Fruit fly (Drosophila melanogaster) whole organism, embryonic: Measurements from ENCODE around the gene CG4291.

ENCODE experiments used
- ATbp ChIP-seq: fragments of 200-800 bp; sonication (Bioruptor generic); optimal IDR thresholded peaks from 2 replicates; lab custom pipeline; 2017; ENCODE audit warnings: missing biosample characterization, mild to moderate bottlenecking, missing genetic modification characterization, missing genetic modification reagents
- Asciz ChIP-seq: fragments of 200-800 bp; sonication (Bioruptor generic); optimal IDR thresholded peaks from 2 replicates; lab custom pipeline; 2017; ENCODE audit warnings: missing biosample characterization, mild to moderate bottlenecking, missing genetic modification characterization, missing genetic modification reagents
- B-H1 ChIP-seq: fragments of 200-800 bp; sonication (Bioruptor generic); IDR thresholded peaks from 3 replicates; pipeline ENCODE4 v1.3.6; 2022; ENCODE audit warnings: missing biosample characterization, missing genetic modification characterization
- B-H2 ChIP-seq: fragments of 200-800 bp; sonication (Bioruptor generic); optimal IDR thresholded peaks from 2 replicates; lab custom pipeline; 2018; ENCODE audit warnings: missing biosample characterization, mild to moderate bottlenecking, missing genetic modification characterization
- CG10543 ChIP-seq: fragments of 200-800 bp; sonication (Bioruptor generic); optimal IDR thresholded peaks from 3 replicates; lab custom pipeline; 2017; ENCODE audit warnings: missing biosample characterization, mild to moderate bottlenecking, missing genetic modification characterization, moderate library complexity
- CG11456 ChIP-seq: fragments of 200-800 bp; sonication (Bioruptor generic); IDR thresholded peaks from 3 replicates; pipeline ENCODE4 v1.3.6; 2022; ENCODE audit warnings: missing biosample characterization, missing genetic modification characterization
- CG11696 ChIP-seq: fragments of 200-800 bp; sonication (Bioruptor generic); IDR thresholded peaks from 2 replicates; pipeline ENCODE4 v1.3.6; 2022; ENCODE audit warnings: missing biosample characterization, missing genetic modification characterization
- CG12071 ChIP-seq: fragments of 200-800 bp; sonication (Bioruptor generic); optimal IDR thresholded peaks from 3 replicates; lab custom pipeline; 2018; ENCODE audit warnings: missing biosample characterization, mild to moderate bottlenecking, missing genetic modification characterization
- CG12219 ChIP-seq: fragments of 200-800 bp; sonication (Bioruptor generic); optimal IDR thresholded peaks from 3 replicates; lab custom pipeline; 2018; ENCODE audit warnings: missing biosample characterization, mild to moderate bottlenecking, missing genetic modification characterization
- CG1233 ChIP-seq: fragments of 200-800 bp; sonication (Bioruptor generic); optimal IDR thresholded peaks from 4 replicates; lab custom pipeline; 2018; ENCODE audit warnings: missing biosample characterization, mild to moderate bottlenecking, missing genetic modification characterization
- CG13894 ChIP-seq: fragments of 200-800 bp; sonication (Bioruptor generic); optimal IDR thresholded peaks from 3 replicates; lab custom pipeline; 2018; ENCODE audit warnings: missing biosample characterization, mild to moderate bottlenecking, missing genetic modification characterization, moderate library complexity
- CG14014 ChIP-seq: fragments of 200-800 bp; sonication (Bioruptor generic); IDR thresholded peaks from 2 replicates; pipeline ENCODE4 v1.3.6; 2022; ENCODE audit warnings: missing biosample characterization, missing genetic modification characterization
- CG15514 ChIP-seq: fragments of 200-800 bp; sonication (Bioruptor generic); optimal IDR thresholded peaks from 3 replicates; lab custom pipeline; 2017; ENCODE audit warnings: missing biosample characterization, missing genetic modification characterization, mild to moderate bottlenecking, moderate library complexity, missing genetic modification reagents
- CG17359 ChIP-seq: fragments of 200-800 bp; sonication (Bioruptor generic); optimal IDR thresholded peaks from 3 replicates; lab custom pipeline; 2018; ENCODE audit warnings: missing biosample characterization, mild to moderate bottlenecking, missing genetic modification characterization, moderate library complexity
- CG2120 ChIP-seq: fragments of 200-800 bp; sonication (Bioruptor generic); optimal IDR thresholded peaks from 3 replicates; lab custom pipeline; 2016; ENCODE audit warnings: missing biosample characterization, missing genetic modification characterization
- CG2202 ChIP-seq: fragments of 200-800 bp; sonication (Bioruptor generic); optimal IDR thresholded peaks from 2 replicates; lab custom pipeline; 2018; ENCODE audit warnings: missing biosample characterization, mild to moderate bottlenecking, missing genetic modification characterization
- CG2875 ChIP-seq: fragments of 200-800 bp; sonication (Bioruptor generic); optimal IDR thresholded peaks from 2 replicates; lab custom pipeline; 2017; ENCODE audit warnings: missing biosample characterization, mild to moderate bottlenecking, missing genetic modification characterization, missing genetic modification reagents
- CG31224 ChIP-seq: fragments of 200-800 bp; sonication (Bioruptor generic); IDR thresholded peaks from 2 replicates; pipeline ENCODE4 v1.3.6; 2022; ENCODE audit warnings: missing biosample characterization, missing genetic modification characterization
- CG3281 ChIP-seq: fragments of 200-800 bp; sonication (Bioruptor generic); optimal IDR thresholded peaks from 3 replicates; lab custom pipeline; 2017; ENCODE audit warnings: missing biosample characterization, mild to moderate bottlenecking, missing genetic modification characterization
- CG33213 ChIP-seq: fragments of 200-800 bp; sonication (Bioruptor generic); optimal IDR thresholded peaks from 3 replicates; lab custom pipeline; 2016; ENCODE audit warnings: missing biosample characterization, missing genetic modification characterization
- CG33557 ChIP-seq: fragments of 200-800 bp; sonication (Bioruptor generic); optimal IDR thresholded peaks from 2 replicates; lab custom pipeline; 2019; ENCODE audit warnings: missing biosample characterization, mild to moderate bottlenecking, missing genetic modification characterization, moderate library complexity
- CG6813 ChIP-seq: fragments of 200-800 bp; sonication (Bioruptor generic); optimal IDR thresholded peaks from 2 replicates; lab custom pipeline; 2017; ENCODE audit warnings: missing biosample characterization, missing genetic modification characterization, mild to moderate bottlenecking, moderate library complexity, missing genetic modification reagents
- CG6854 ChIP-seq: fragments of 200-800 bp; sonication (Bioruptor generic); optimal IDR thresholded peaks from 3 replicates; lab custom pipeline; 2017; ENCODE audit warnings: missing biosample characterization, mild to moderate bottlenecking, missing genetic modification characterization
- CG8290 ChIP-seq, 3 experiments: fragments of 200-800 bp; sonication (Bioruptor generic); optimal IDR thresholded peaks; 2 replicates each; lab custom pipeline; 2016 to 2019; ENCODE audit warnings: missing biosample characterization in 3 of 3, missing genetic modification characterization in 3 of 3, mild to moderate bottlenecking in 2 of 3, moderate library complexity in 1 of 3
- CG9876 ChIP-seq: fragments of 200-800 bp; sonication (Bioruptor generic); optimal IDR thresholded peaks from 2 replicates; lab custom pipeline; 2016; ENCODE audit warnings: missing biosample characterization, missing genetic modification characterization
- E2f1 ChIP-seq: fragments of 200-800 bp; sonication (Bioruptor generic); IDR thresholded peaks from 2 replicates; pipeline ENCODE4 v1.3.6; 2022; ENCODE audit warnings: missing biosample characterization, missing genetic modification characterization
- Hmr ChIP-seq: fragments of 200-800 bp; sonication (Bioruptor generic); optimal IDR thresholded peaks from 3 replicates; lab custom pipeline; 2017; ENCODE audit warnings: mild to moderate bottlenecking, missing biosample characterization, missing genetic modification reagents, missing genetic modification characterization
- Hr51 ChIP-seq, 2 experiments: fragments of 200-800 bp; sonication (Bioruptor generic); optimal IDR thresholded peaks; 2 replicates in 1 of 2; 3 replicates in 1 of 2; lab custom pipeline; 2016 to 2018; ENCODE audit warnings: missing biosample characterization in 2 of 2, missing genetic modification characterization in 2 of 2, mild to moderate bottlenecking in 1 of 2, moderate library complexity in 1 of 2
- MTF-1 ChIP-seq: fragments of 200-800 bp; sonication (Bioruptor generic); optimal IDR thresholded peaks from 2 replicates; lab custom pipeline; 2018; ENCODE audit warnings: missing biosample characterization, mild to moderate bottlenecking, missing genetic modification characterization, borderline replicate concordance
- Rfx ChIP-seq: fragments of 200-800 bp; sonication (Bioruptor generic); IDR thresholded peaks from 2 replicates; pipeline ENCODE4 v1.3.6; 2022; ENCODE audit warnings: missing biosample characterization, missing genetic modification characterization
- Side ChIP-seq: fragments of 200-800 bp; sonication (Bioruptor generic); optimal IDR thresholded peaks from 2 replicates; lab custom pipeline; 2016; ENCODE audit warnings: missing biosample characterization, missing genetic modification characterization
- Sin3A ChIP-seq: fragments of >200 bp; optimal IDR thresholded peaks from 2 replicates; lab custom pipeline; 2018
- Trl ChIP-seq, 3 experiments: fragments of >200 bp in 2 of 3; fragments of 200-800 bp in 1 of 3; sonication (Bioruptor generic) in 1 of 3; optimal IDR thresholded peaks; 2 replicates in 1 of 3; 3 replicates in 2 of 3; lab custom pipeline; 2016 to 2017; ENCODE audit warnings: missing biosample characterization in 1 of 3, missing genetic modification characterization in 1 of 3
- ara ChIP-seq: fragments of 200-800 bp; sonication (Bioruptor generic); IDR thresholded peaks from 2 replicates; pipeline ENCODE4 v1.3.6; 2022; ENCODE audit warnings: missing biosample characterization, missing genetic modification characterization
- chm ChIP-seq: fragments of 200-800 bp; sonication (Bioruptor generic); IDR thresholded peaks from 2 replicates; pipeline ENCODE4 v1.3.6; 2022; ENCODE audit warnings: missing biosample characterization, missing genetic modification characterization
- crol ChIP-seq: fragments of 200-800 bp; sonication (Bioruptor generic); IDR thresholded peaks from 2 replicates; pipeline ENCODE4 v1.3.6; 2022; ENCODE audit warnings: missing biosample characterization, missing genetic modification characterization
- dan ChIP-seq: fragments of 200-800 bp; sonication (Bioruptor generic); IDR thresholded peaks from 2 replicates; pipeline ENCODE4 v1.3.6; 2022; ENCODE audit warnings: missing biosample characterization, missing genetic modification characterization
- dysf ChIP-seq: fragments of 200-800 bp; sonication (Bioruptor generic); IDR thresholded peaks from 3 replicates; pipeline ENCODE4 v1.3.6; 2022; ENCODE audit warnings: missing biosample characterization, missing genetic modification characterization
- fd64A ChIP-seq: fragments of 200-800 bp; sonication (Bioruptor generic); optimal IDR thresholded peaks from 3 replicates; lab custom pipeline; 2018; ENCODE audit warnings: missing biosample characterization, mild to moderate bottlenecking, missing genetic modification characterization
- kni ChIP-seq: fragments of 200-800 bp; sonication (Bioruptor generic); optimal IDR thresholded peaks from 3 replicates; lab custom pipeline; 2017; ENCODE audit warnings: mild to moderate bottlenecking, missing biosample characterization, missing genetic modification reagents, missing genetic modification characterization
- lbe ChIP-seq: fragments of 200-800 bp; sonication (Bioruptor generic); optimal IDR thresholded peaks from 2 replicates; lab custom pipeline; 2016; ENCODE audit warnings: missing biosample characterization, mild to moderate bottlenecking, missing genetic modification characterization
- oc ChIP-seq: fragments of 200-800 bp; sonication (Bioruptor generic); optimal IDR thresholded peaks from 2 replicates; lab custom pipeline; 2018; ENCODE audit warnings: missing biosample characterization, mild to moderate bottlenecking, missing genetic modification characterization, moderate library complexity
- org-1 ChIP-seq: fragments of 200-800 bp; sonication (Bioruptor generic); optimal IDR thresholded peaks from 2 replicates; lab custom pipeline; 2017; ENCODE audit warnings: missing biosample characterization, missing genetic modification characterization
- schlank ChIP-seq: fragments of 200-800 bp; sonication (Bioruptor generic); optimal IDR thresholded peaks from 2 replicates; lab custom pipeline; 2018; ENCODE audit warnings: missing biosample characterization, mild to moderate bottlenecking, missing genetic modification characterization
- sens ChIP-seq: fragments of 200-800 bp; sonication (Bioruptor generic); peaks from one replicate; lab custom pipeline; 2016; ENCODE audit warnings: missing biosample characterization, missing genetic modification characterization
- stwl ChIP-seq: fragments of 200-800 bp; sonication (Bioruptor generic); optimal IDR thresholded peaks from 3 replicates; lab custom pipeline; 2018; ENCODE audit warnings: missing biosample characterization, mild to moderate bottlenecking, missing genetic modification characterization, moderate library complexity
- sug ChIP-seq: fragments of 200-800 bp; optimal IDR thresholded peaks from 2 replicates; lab custom pipeline; 2019; ENCODE audit warnings: missing biosample characterization, mild to moderate bottlenecking, missing genetic modification characterization, moderate library complexity
- tll ChIP-seq, 2 experiments: fragments of 200-800 bp in 1 of 2; fragments of >200 bp in 1 of 2; sonication (Bioruptor generic) in 1 of 2; optimal IDR thresholded peaks; 2 replicates each; lab custom pipeline; 2017 to 2019; ENCODE audit warnings: missing biosample characterization in 2 of 2, missing genetic modification characterization in 2 of 2, mild to moderate bottlenecking in 1 of 2, moderate library complexity in 1 of 2
- wek ChIP-seq: fragments of 200-800 bp; sonication (Bioruptor generic); optimal IDR thresholded peaks from 3 replicates; lab custom pipeline; 2018; ENCODE audit warnings: missing biosample characterization, mild to moderate bottlenecking, missing genetic modification characterization, moderate library complexity

CG4291 gene

dm6 chr2L:856001-856400 is 3.5 kb upstream of the CG4291 start:
- TF ChIP-seq CG2202 (tag; lab: Kevin White, UChicago): peak; percentile 0
- peak; percentile 40; the same call in 1 of the 2 replicates for TF ChIP-seq Rfx
- TF ChIP-seq CG11456: 0 out of 3 replicates have a peak, but pooled peaks have one; percentile 3
- TF ChIP-seq CG31224: no peak
- no peak for TF ChIP-seq tll (GFP tag; optimal IDR thresholded peaks at IDR 0.05; lab: Kevin White, UChicago)
- no peak for TF ChIP-seq Hr51 (GFP tag; optimal IDR thresholded peaks at IDR 0.05; lab: Kevin White, UChicago)
- peak; percentile 59 for TF ChIP-seq lbe (GFP tag; lab: Kevin White, UChicago)
- TF ChIP-seq CG17359 (tag; lab: Kevin White, UChicago): peak; percentile 19
- TF ChIP-seq MTF-1 (GFP tag; lab: Kevin White, UChicago): peak; percentile 48
- TF ChIP-seq CG15514 (GFP tag; lab: Kevin White, UChicago): peak; percentile 52
- peak; percentile 45; the same call in 1 of the 2 replicates for TF ChIP-seq chm (GFP tag; lab: Robert Waterston, UW)
- no peak for TF ChIP-seq CG12219 (GFP tag; lab: Kevin White, UChicago)
- TF ChIP-seq CG33557: peak; percentile 31
- TF ChIP-seq CG12071 (GFP tag; lab: Kevin White, UChicago): peak; percentile 26
- no peak for TF ChIP-seq dan (GFP tag; lab: Robert Waterston, UW)
- TF ChIP-seq CG1233: peak; percentile 36
- peak; percentile 33 for TF ChIP-seq CG2120 (GFP tag; lab: Kevin White, UChicago)
- no peak for TF ChIP-seq B-H1 (GFP tag; lab: Robert Waterston, UW)
- peak; percentile 47 for TF ChIP-seq Asciz (GFP tag; lab: Kevin White, UChicago)
- no peak for TF ChIP-seq Trl (optimal IDR thresholded peaks at IDR 0.05; lab: Kevin White, UChicago)
- TF ChIP-seq Trl (GFP tag; optimal IDR thresholded peaks at IDR 0.05; lab: Kevin White, UChicago): peak; percentile 6
- TF ChIP-seq org-1 (GFP tag; lab: Kevin White, UChicago): no peak
- peak; percentile 16 for TF ChIP-seq Side (GFP tag; lab: Kevin White, UChicago)
- TF ChIP-seq B-H2 (GFP tag; lab: Kevin White, UChicago): peak; percentile 10
- TF ChIP-seq CG11696 (GFP tag; lab: Robert Waterston, UW): peak; percentile 21; the same call in 1 of the 2 replicates
- TF ChIP-seq ara: peak; percentile 46; the same call in 1 of the 2 replicates
- peak; percentile 50 for TF ChIP-seq kni (GFP tag; lab: Kevin White, UChicago)
- TF ChIP-seq fd64A: peak; percentile 60
- TF ChIP-seq CG33213 (GFP tag; lab: Kevin White, UChicago): peak; percentile 3
- TF ChIP-seq sens: peak; percentile 82
- peak; percentile 40 for TF ChIP-seq CG2875 (GFP tag; lab: Kevin White, UChicago)
- no peak for TF ChIP-seq CG8290 (GFP tag; optimal IDR thresholded peaks at IDR 0.05; lab: Kevin White, UChicago)
- TF ChIP-seq CG8290 (tag; optimal IDR thresholded peaks at IDR 0.05; lab: Kevin White, UChicago): peak in 1 of 2 experiments; percentile 68
- TF ChIP-seq oc (tag; lab: Kevin White, UChicago): peak; percentile 22
- TF ChIP-seq CG13894 (tag; lab: Kevin White, UChicago): peak; percentile 5
- 0 out of 2 replicates have a peak, but pooled peaks have one; percentile 26 for TF ChIP-seq crol
- peak; percentile 29 for TF ChIP-seq CG3281 (GFP tag; lab: Kevin White, UChicago)
- TF ChIP-seq CG9876 (GFP tag; lab: Kevin White, UChicago): no peak
- TF ChIP-seq Hmr (GFP tag; lab: Kevin White, UChicago): peak; percentile 14
- peak; percentile 54 for TF ChIP-seq schlank (tag; lab: Kevin White, UChicago)
- TF ChIP-seq CG10543: peak; percentile 40
- no peak for TF ChIP-seq stwl (tag; lab: Kevin White, UChicago)
- no peak for TF ChIP-seq Sin3A (lab: Kevin White, UChicago)
- 0 out of 2 replicates have a peak, but pooled peaks have one; percentile 19 for TF ChIP-seq CG14014 (GFP tag; lab: Robert Waterston, UW)
- no peak for TF ChIP-seq E2f1 (GFP tag; lab: Robert Waterston, UW)
- TF ChIP-seq dysf (GFP tag; lab: Robert Waterston, UW): 0 out of 3 replicates have a peak, but pooled peaks have one; percentile 10
- TF ChIP-seq CG6813 (GFP tag; lab: Kevin White, UChicago): peak; percentile 62
- peak; percentile 25 for TF ChIP-seq wek (GFP tag; lab: Kevin White, UChicago)
- TF ChIP-seq CG6854 (GFP tag; lab: Kevin White, UChicago): peak; percentile 21
- TF ChIP-seq ATbp (GFP tag; lab: Kevin White, UChicago): peak; percentile 77
- no peak for TF ChIP-seq sug
